Fruit fly (Drosophila melanogaster) whole organism, adult: ENCODE data around the gene Osbp.

Experiments used
- CG14711 ChIP-seq: fragments of 200-800 bp; sonication (Bioruptor generic); optimal IDR thresholded peaks from 2 replicates; lab custom pipeline; 2018; ENCODE audit warnings: missing biosample characterization, mild to moderate bottlenecking, missing genetic modification characterization, moderate library complexity
- CG33017 ChIP-seq: fragments of 200-800 bp; sonication (Bioruptor generic); optimal IDR thresholded peaks from 2 replicates; lab custom pipeline; 2018; ENCODE audit warnings: missing biosample characterization, mild to moderate bottlenecking, missing genetic modification characterization, moderate library complexity
- CG7045 ChIP-seq: fragments of 200-800 bp; sonication (Bioruptor generic); optimal IDR thresholded peaks from 2 replicates; lab custom pipeline; 2017; ENCODE audit warnings: missing biosample characterization, mild to moderate bottlenecking, missing genetic modification characterization
- Clk ChIP-seq: fragments of 200-800 bp; sonication (Bioruptor generic); optimal IDR thresholded peaks from 2 replicates; lab custom pipeline; 2017; ENCODE audit warnings: missing biosample characterization, missing genetic modification characterization
- Crg-1 ChIP-seq: fragments of 200-800 bp; sonication (Bioruptor generic); optimal IDR thresholded peaks from 2 replicates; lab custom pipeline; 2016; ENCODE audit warnings: missing biosample characterization, missing genetic modification characterization
- Hr96 ChIP-seq: fragments of 200-800 bp; sonication (Bioruptor generic); optimal IDR thresholded peaks from 2 replicates; lab custom pipeline; 2016; ENCODE audit warnings: missing biosample characterization, missing genetic modification characterization
- bab1 ChIP-seq: fragments of 200-800 bp; sonication (Bioruptor generic); optimal IDR thresholded peaks from 3 replicates; lab custom pipeline; 2019; ENCODE audit warnings: missing biosample characterization, mild to moderate bottlenecking, missing genetic modification characterization, moderate library complexity
- kay ChIP-seq: fragments of 200-800 bp; sonication (Bioruptor generic); peaks from one replicate; lab custom pipeline; 2016; ENCODE audit warnings: missing biosample characterization, missing genetic modification characterization, borderline replicate concordance
- tj ChIP-seq: fragments of 200-800 bp; sonication (Bioruptor generic); optimal IDR thresholded peaks from 3 replicates; lab custom pipeline; 2017; ENCODE audit warnings: missing biosample characterization, mild to moderate bottlenecking, missing genetic modification characterization, moderate library complexity
- toe ChIP-seq: fragments of 200-800 bp; sonication (Bioruptor generic); optimal IDR thresholded peaks from 2 replicates; lab custom pipeline; 2016; ENCODE audit warnings: missing biosample characterization, missing genetic modification characterization

dm6 chr3R:24947332-24947731, 9.3 kb upstream of the Osbp start, which contains the start of gene mah:
- TF ChIP-seq kay (GFP tag; lab: Kevin White, UChicago) = no peak
- no peak for TF ChIP-seq toe
- TF ChIP-seq bab1 (GFP tag; lab: Kevin White, UChicago) = no peak
- no peak for TF ChIP-seq Clk
- TF ChIP-seq CG14711 (tag; lab: Kevin White, UChicago) = no peak
- no peak for TF ChIP-seq Crg-1 (GFP tag; lab: Kevin White, UChicago)
- no peak for TF ChIP-seq CG33017 (tag; lab: Kevin White, UChicago)
- no peak for TF ChIP-seq CG7045 (GFP tag; lab: Kevin White, UChicago)
- no peak for TF ChIP-seq tj (GFP tag; lab: Kevin White, UChicago)
- TF ChIP-seq Hr96 = no peak
